Worm (Caenorhabditis elegans) whole organism, L3 larva: ENCODE results near the gene nlf-1.

Source experiments
- ceh-82 ChIP-seq: fragments of 150-350 bp; optimal IDR thresholded peaks from 2 replicates; lab custom pipeline; 2014; ENCODE audit warnings: missing biosample characterization, missing genetic modification characterization
- egl-27 ChIP-seq: sonication (generic microtip); optimal IDR thresholded peaks from 4 replicates; lab custom pipeline; 2017; ENCODE audit warnings: missing biosample characterization, missing genetic modification reagents, missing genetic modification characterization
- lin-15B ChIP-seq: fragments of 150-350 bp; optimal IDR thresholded peaks from 2 replicates; lab custom pipeline; 2014; ENCODE audit warnings: missing biosample characterization, missing genetic modification characterization
- nhr-11 ChIP-seq: fragments of 150-350 bp; optimal IDR thresholded peaks from 2 replicates; lab custom pipeline; 2014; ENCODE audit warnings: missing biosample characterization, missing genetic modification characterization
- nhr-28 ChIP-seq: fragments of 150-350 bp; optimal IDR thresholded peaks from 2 replicates; lab custom pipeline; 2014; ENCODE audit warnings: missing biosample characterization, missing genetic modification characterization
- unc-39 ChIP-seq: sonication (generic microtip); optimal IDR thresholded peaks from 4 replicates; lab custom pipeline; 2017; ENCODE audit warnings: missing biosample characterization, missing genetic modification characterization
- ztf-4 ChIP-seq: fragments of 150-350 bp; optimal IDR thresholded peaks from 2 replicates; lab custom pipeline; 2014; ENCODE audit warnings: missing biosample characterization, missing genetic modification characterization

DNA sequence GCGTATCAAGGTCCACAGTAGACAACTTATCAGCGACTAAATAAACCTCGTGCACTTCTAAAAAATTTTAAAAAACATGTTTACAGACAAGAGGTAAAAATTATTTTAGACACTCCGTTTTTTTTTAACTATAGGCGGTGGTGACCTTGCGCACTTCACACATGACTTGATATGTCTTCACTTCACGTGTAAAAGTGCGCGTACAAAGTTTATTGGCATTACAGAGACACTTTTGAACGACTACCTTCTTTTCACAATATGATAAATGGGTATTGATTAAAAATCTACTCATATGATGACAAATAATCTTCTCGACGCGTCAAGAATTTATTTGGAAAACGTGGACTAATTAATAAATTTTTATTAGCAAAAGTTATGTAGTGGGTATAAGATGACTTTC lies 9.4 kb upstream of the nlf-1 start:
- TF ChIP-seq ceh-82 (tag; lab: Kevin White, UChicago) (no peak), ztf-4 (tag; lab: Kevin White, UChicago) (no peak), lin-15B (tag; lab: Kevin White, UChicago) (no peak), unc-39 (tag; lab: Kevin White, UChicago) (no peak), nhr-11 (tag; lab: Kevin White, UChicago) (no peak), egl-27 (tag; lab: Kevin White, UChicago) (no peak), nhr-28 (tag; lab: Kevin White, UChicago) (no peak)
